Worm (Caenorhabditis elegans) whole organism, late embryonic: ENCODE data around the gene vps-37.

Experiments
- C08G9.2 ChIP-seq: sonication (generic microtip); optimal IDR thresholded peaks from 2 replicates; lab custom pipeline; 2016; ENCODE audit warnings: mild to moderate bottlenecking, missing genetic modification characterization, moderate library complexity, missing compliant biosample characterization
- C38D4.7 ChIP-seq: fragments of 200-800 bp; sonication (Bioruptor generic); optimal IDR thresholded peaks from 2 replicates; lab custom pipeline; 2018; ENCODE audit warnings: mild to moderate bottlenecking, missing genetic modification characterization, moderate library complexity, missing compliant biosample characterization
- F13H6.1 ChIP-seq: sonication (generic microtip); optimal IDR thresholded peaks from 2 replicates; lab custom pipeline; 2016; ENCODE audit warnings: missing genetic modification characterization, missing compliant biosample characterization
- T23F11.4 ChIP-seq: fragments of 200-800 bp; sonication (Bioruptor generic); optimal IDR thresholded peaks from 2 replicates; lab custom pipeline; 2018; ENCODE audit warnings: mild to moderate bottlenecking, missing genetic modification characterization, missing compliant biosample characterization
- Y22D7AL.16 ChIP-seq: sonication (generic microtip); optimal IDR thresholded peaks from 2 replicates; lab custom pipeline; 2016; ENCODE audit warnings: missing genetic modification characterization, missing compliant biosample characterization
- ahr-1 ChIP-seq: sonication (generic microtip); optimal IDR thresholded peaks from 2 replicates; lab custom pipeline; 2016; ENCODE audit warnings: missing genetic modification characterization, missing compliant biosample characterization
- ama-1 ChIP-seq: fragments of 150-350 bp; optimal IDR thresholded peaks from 2 replicates; lab custom pipeline; 2014
- ceh-14 ChIP-seq: sonication (generic microtip); optimal IDR thresholded peaks from 2 replicates; lab custom pipeline; 2016; ENCODE audit warnings: missing genotype, missing genetic modification characterization, missing compliant biosample characterization
- ceh-18 ChIP-seq: sonication (generic microtip); optimal IDR thresholded peaks from 2 replicates; lab custom pipeline; 2016; ENCODE audit warnings: missing genetic modification characterization, missing compliant biosample characterization
- ceh-19 ChIP-seq: fragments of 200-800 bp; sonication (Bioruptor generic); optimal IDR thresholded peaks from 2 replicates; lab custom pipeline; 2018; ENCODE audit warnings: mild to moderate bottlenecking, missing genetic modification characterization, missing compliant biosample characterization
- ceh-22 ChIP-seq: sonication (generic microtip); optimal IDR thresholded peaks from 2 replicates; lab custom pipeline; 2017; ENCODE audit warnings: missing biosample characterization, missing genetic modification characterization
- ceh-24 ChIP-seq: sonication (generic microtip); optimal IDR thresholded peaks from 2 replicates; lab custom pipeline; 2016; ENCODE audit warnings: mild to moderate bottlenecking, missing genetic modification characterization, missing compliant biosample characterization
- ceh-30 ChIP-seq: fragments of 150-350 bp; optimal IDR thresholded peaks from 2 replicates; lab custom pipeline; 2014; ENCODE audit warnings: missing biosample characterization, missing genetic modification characterization
- ceh-34 ChIP-seq: sonication (generic microtip); optimal IDR thresholded peaks from 2 replicates; lab custom pipeline; 2016; ENCODE audit warnings: mild to moderate bottlenecking, missing genetic modification characterization, missing compliant biosample characterization
- ceh-45 ChIP-seq: fragments of 200-800 bp; sonication (Bioruptor generic); IDR thresholded peaks from 2 replicates; pipeline ENCODE4 v1.3.6; 2022; ENCODE audit warnings: missing genetic modification reagents, missing genetic modification characterization, missing compliant biosample characterization
- ceh-48 ChIP-seq: sonication (generic microtip); optimal IDR thresholded peaks from 2 replicates; lab custom pipeline; 2016; ENCODE audit warnings: missing genetic modification characterization, inconsistent platforms, missing compliant biosample characterization
- ceh-6 ChIP-seq: fragments of 200-800 bp; sonication (Bioruptor generic); optimal IDR thresholded peaks from 2 replicates; lab custom pipeline; 2018; ENCODE audit warnings: mild to moderate bottlenecking, missing genetic modification characterization, missing compliant biosample characterization
- ceh-9 ChIP-seq: sonication (generic microtip); optimal IDR thresholded peaks from 2 replicates; lab custom pipeline; 2016; ENCODE audit warnings: mild to moderate bottlenecking, missing genetic modification characterization, inconsistent platforms, missing compliant biosample characterization
- dve-1 ChIP-seq: sonication (generic microtip); optimal IDR thresholded peaks from 2 replicates; lab custom pipeline; 2017; ENCODE audit warnings: antibody characterized with exemption, mild to moderate bottlenecking, missing genetic modification characterization, missing compliant biosample characterization
- elt-2 ChIP-seq: sonication (generic microtip); optimal IDR thresholded peaks from 2 replicates; lab custom pipeline; 2016; ENCODE audit warnings: missing genetic modification reagents, missing genetic modification characterization, missing compliant biosample characterization
- elt-4 ChIP-seq: sonication (generic microtip); optimal IDR thresholded peaks from 2 replicates; lab custom pipeline; 2016; ENCODE audit warnings: missing genetic modification characterization, missing compliant biosample characterization
- ets-4 ChIP-seq: sonication (generic microtip); optimal IDR thresholded peaks from 2 replicates; lab custom pipeline; 2016; ENCODE audit warnings: missing genetic modification characterization, missing compliant biosample characterization
- eyg-1 ChIP-seq: sonication (generic microtip); optimal IDR thresholded peaks from 2 replicates; lab custom pipeline; 2016; ENCODE audit warnings: missing genotype, missing genetic modification characterization, missing compliant biosample characterization
- fax-1 ChIP-seq: sonication (generic microtip); optimal IDR thresholded peaks from 2 replicates; lab custom pipeline; 2016; ENCODE audit warnings: missing genotype, missing genetic modification characterization, missing compliant biosample characterization
- fkh-10 ChIP-seq: fragments of 150-350 bp; optimal IDR thresholded peaks from 2 replicates; lab custom pipeline; 2014; ENCODE audit warnings: missing biosample characterization, missing genetic modification reagents, missing genetic modification characterization
- fkh-6 ChIP-seq: sonication (generic microtip); optimal IDR thresholded peaks from 2 replicates; lab custom pipeline; 2016; ENCODE audit warnings: missing genetic modification characterization, missing compliant biosample characterization
- hlh-13 ChIP-seq: fragments of 200-800 bp; sonication (Bioruptor generic); optimal IDR thresholded peaks from 2 replicates; lab custom pipeline; 2018; ENCODE audit warnings: mild to moderate bottlenecking, missing genetic modification characterization, missing compliant biosample characterization
- hlh-15 ChIP-seq: sonication (generic microtip); optimal IDR thresholded peaks from 2 replicates; lab custom pipeline; 2016; ENCODE audit warnings: missing genetic modification characterization, missing compliant biosample characterization
- hlh-30 ChIP-seq: sonication (generic microtip); optimal IDR thresholded peaks from 2 replicates; lab custom pipeline; 2017; ENCODE audit warnings: antibody characterized with exemption, missing genetic modification characterization, missing compliant biosample characterization; ENCODE audit not compliant: insufficient read depth
- hlh-6 ChIP-seq: sonication (generic microtip); optimal IDR thresholded peaks from 2 replicates; lab custom pipeline; 2016; ENCODE audit warnings: missing genotype, missing genetic modification characterization, missing compliant biosample characterization
- hlh-8 ChIP-seq: sonication (generic microtip); optimal IDR thresholded peaks from 2 replicates; lab custom pipeline; 2016; ENCODE audit warnings: missing genotype, missing genetic modification characterization, missing compliant biosample characterization
- lin-11 ChIP-seq: fragments of 200-800 bp; sonication (Bioruptor generic); optimal IDR thresholded peaks from 2 replicates; lab custom pipeline; 2018; ENCODE audit warnings: mild to moderate bottlenecking, missing genetic modification characterization, missing compliant biosample characterization
- madf-2 ChIP-seq: sonication (generic microtip); optimal IDR thresholded peaks from 2 replicates; lab custom pipeline; 2017; ENCODE audit warnings: missing genetic modification characterization, missing compliant biosample characterization
- mec-3 ChIP-seq: sonication (generic microtip); optimal IDR thresholded peaks from 2 replicates; lab custom pipeline; 2016; ENCODE audit warnings: borderline replicate concordance, missing genetic modification characterization, missing compliant biosample characterization
- nfya-1 ChIP-seq: sonication (generic microtip); optimal IDR thresholded peaks from 2 replicates; lab custom pipeline; 2017; ENCODE audit warnings: missing genetic modification characterization, mild to moderate bottlenecking, missing compliant biosample characterization, antibody characterized with exemption, moderate library complexity
- nhr-11 ChIP-seq: fragments of 150-350 bp; optimal IDR thresholded peaks from 2 replicates; lab custom pipeline; 2014; ENCODE audit warnings: missing biosample characterization, missing genetic modification characterization
- npax-4 ChIP-seq: sonication (generic microtip); optimal IDR thresholded peaks from 2 replicates; lab custom pipeline; 2016; ENCODE audit warnings: missing genetic modification characterization, missing compliant biosample characterization
- pag-3 ChIP-seq: sonication (generic microtip); optimal IDR thresholded peaks from 2 replicates; lab custom pipeline; 2016; ENCODE audit warnings: missing compliant biosample characterization, missing genetic modification characterization, borderline replicate concordance
- pax-1 ChIP-seq: fragments of 150-350 bp; optimal IDR thresholded peaks from 2 replicates; lab custom pipeline; 2014; ENCODE audit warnings: missing biosample characterization, missing genetic modification characterization
- pha-2 ChIP-seq: sonication (generic microtip); optimal IDR thresholded peaks from 2 replicates; lab custom pipeline; 2017; ENCODE audit warnings: mild to moderate bottlenecking, missing genetic modification characterization, missing compliant biosample characterization
- pha-4 ChIP-seq: fragments of 150-350 bp; optimal IDR thresholded peaks from 2 replicates; lab custom pipeline; 2018; ENCODE audit warnings: missing biosample characterization, missing genetic modification reagents, missing genetic modification characterization
- pros-1 ChIP-seq: fragments of 150-350 bp; optimal IDR thresholded peaks from 2 replicates; lab custom pipeline; 2014; ENCODE audit warnings: missing biosample characterization, missing genetic modification reagents, missing genetic modification characterization
- ref-2 ChIP-seq: sonication (generic microtip); optimal IDR thresholded peaks from 2 replicates; lab custom pipeline; 2016; ENCODE audit warnings: missing genetic modification characterization, missing compliant biosample characterization
- rnt-1 ChIP-seq: sonication (generic microtip); optimal IDR thresholded peaks from 2 replicates; lab custom pipeline; 2016; ENCODE audit warnings: missing genetic modification characterization, missing compliant biosample characterization
- sox-2 ChIP-seq: fragments of 200-800 bp; sonication (Bioruptor generic); IDR thresholded peaks from 2 replicates; pipeline ENCODE4 v1.3.6; 2022; ENCODE audit warnings: missing genetic modification reagents, missing genetic modification characterization, missing compliant biosample characterization
- sox-4 ChIP-seq: sonication (generic microtip); optimal IDR thresholded peaks from 2 replicates; lab custom pipeline; 2017; ENCODE audit warnings: mild to moderate bottlenecking, missing genetic modification characterization, inconsistent platforms, missing compliant biosample characterization
- syd-9 ChIP-seq: sonication (generic microtip); optimal IDR thresholded peaks from 2 replicates; lab custom pipeline; 2016; ENCODE audit warnings: mild to moderate bottlenecking, missing genetic modification characterization, moderate library complexity, missing compliant biosample characterization
- tbx-2 ChIP-seq: sonication (generic microtip); optimal IDR thresholded peaks from 2 replicates; lab custom pipeline; 2016; ENCODE audit warnings: missing genetic modification characterization, missing compliant biosample characterization
- ttx-3 ChIP-seq: sonication (generic microtip); optimal IDR thresholded peaks from 2 replicates; lab custom pipeline; 2016; ENCODE audit warnings: missing genetic modification reagents, missing genetic modification characterization, missing compliant biosample characterization
- unc-3 ChIP-seq, 2 experiments: fragments of 200-800 bp in 1 of 2; sonication (Bioruptor generic) in 1 of 2; sonication (generic microtip) in 1 of 2; conservative IDR thresholded peaks in 1 of 2; optimal IDR thresholded peaks in 1 of 2; 2 replicates each; pipeline versions ENCODE4 v1.3.6 to Lab custom; 2016 to 2022; ENCODE audit warnings: missing compliant biosample characterization in 2 of 2, missing genetic modification characterization in 2 of 2, missing genetic modification reagents in 1 of 2
- unc-55 ChIP-seq: sonication (generic microtip); optimal IDR thresholded peaks from 2 replicates; lab custom pipeline; 2017; ENCODE audit warnings: missing biosample characterization, missing genetic modification reagents, missing genetic modification characterization
- unc-86 ChIP-seq: sonication (generic microtip); optimal IDR thresholded peaks from 2 replicates; lab custom pipeline; 2016; ENCODE audit warnings: missing genetic modification characterization, missing compliant biosample characterization
- zip-5 ChIP-seq: sonication (generic microtip); optimal IDR thresholded peaks from 2 replicates; lab custom pipeline; 2016; ENCODE audit warnings: missing genetic modification characterization, missing compliant biosample characterization
- ztf-16 ChIP-seq: sonication (generic microtip); optimal IDR thresholded peaks from 2 replicates; lab custom pipeline; 2017; ENCODE audit warnings: missing genetic modification characterization, missing compliant biosample characterization

vps-37 gene

ce11 chrV:5592323-5592722 lies at the start of gene vps-37:
Gene vps-37 (plus strand): TSS chrV:5592700.
- TF ChIP-seq zip-5 (tag; lab: Kevin White, UChicago) (peak; percentile 3), rnt-1 (no peak), C08G9.2 (tag; lab: Kevin White, UChicago) (no peak), C38D4.7 (GFP tag; lab: Kevin White, UChicago) (no peak), unc-86 (tag; lab: Kevin White, UChicago) (no peak), F13H6.1 (tag; lab: Kevin White, UChicago) (no peak), elt-4 (tag; lab: Kevin White, UChicago) (no peak), nfya-1 (tag; lab: Kevin White, UChicago) (peak; percentile 59), tbx-2 (tag; lab: Kevin White, UChicago) (no peak), mec-3 (tag; lab: Kevin White, UChicago) (no peak), hlh-8 (tag; lab: Kevin White, UChicago) (no peak), ceh-30 (peak; percentile 44), ref-2 (no peak), ceh-45 (GFP tag; lab: Robert Waterston, UW) (no peak), ceh-18 (tag; lab: Kevin White, UChicago) (no peak), hlh-6 (tag; lab: Kevin White, UChicago) (no peak), ets-4 (tag; lab: Kevin White, UChicago) (no peak), syd-9 (tag; lab: Kevin White, UChicago) (no peak), npax-4 (no peak), ceh-19 (GFP tag; lab: Kevin White, UChicago) (no peak), ceh-22 (no peak), unc-3 (GFP tag; conservative IDR thresholded peaks at IDR 0.05; lab: Robert Waterston, UW) (no peak), unc-3 (tag; optimal IDR thresholded peaks at IDR 0.05; lab: Kevin White, UChicago) (peak; percentile 47), ceh-14 (tag; lab: Kevin White, UChicago) (peak; percentile 36), hlh-13 (GFP tag; lab: Kevin White, UChicago) (no peak), unc-55 (GFP tag; lab: Kevin White, UChicago) (peak; percentile 57), fkh-10 (GFP tag; lab: Kevin White, UChicago) (no peak), fkh-6 (tag; lab: Kevin White, UChicago) (no peak), dve-1 (no peak), sox-4 (tag; lab: Kevin White, UChicago) (no peak), ceh-9 (tag; lab: Kevin White, UChicago) (no peak), ceh-34 (tag; lab: Kevin White, UChicago) (peak; percentile 8), elt-2 (tag; lab: Kevin White, UChicago) (peak; percentile 27), nhr-11 (no peak), pag-3 (tag; lab: Kevin White, UChicago) (no peak), pha-2 (tag; lab: Kevin White, UChicago) (no peak), sox-2 (GFP tag; lab: Robert Waterston, UW) (no peak), hlh-15 (tag; lab: Kevin White, UChicago) (no peak), ztf-16 (tag; lab: Kevin White, UChicago) (no peak), ceh-24 (tag; lab: Kevin White, UChicago) (no peak), pax-1 (tag; lab: Kevin White, UChicago) (peak; percentile 61), pros-1 (tag; lab: Kevin White, UChicago) (no peak), pha-4 (tag; lab: Kevin White, UChicago) (no peak), fax-1 (tag; lab: Kevin White, UChicago) (no peak), hlh-30 (tag; lab: Kevin White, UChicago) (no peak), ama-1 (lab: Kevin White, UChicago) (no peak), lin-11 (tag; lab: Kevin White, UChicago) (no peak), ttx-3 (tag; lab: Kevin White, UChicago) (no peak), eyg-1 (tag; lab: Kevin White, UChicago) (no peak), ceh-6 (GFP tag; lab: Kevin White, UChicago) (no peak), ceh-48 (tag; lab: Kevin White, UChicago) (peak; percentile 35), ahr-1 (tag; lab: Kevin White, UChicago) (no peak), Y22D7AL.16 (tag; lab: Kevin White, UChicago) (no peak), madf-2 (tag; lab: Kevin White, UChicago) (peak; percentile 19), T23F11.4 (GFP tag; lab: Kevin White, UChicago) (no peak)
